1 fruit fly cellular context compared by ENCODE assay signal in genomic region chrX:13756776-13757312, dm6.
TF ChIP-seq lines count a peak whose summit lies in the region.

TSS of gene CG32625 (minus strand) at chrX:13756826.
TSS of gene Rtc1 (plus strand) at chrX:13757179.

TF ChIP-seq in whole organism, embryonic, 481 proteins besides CTCF, POLR2A, EP300 and RAD21 (continued from another document and continues in another):
- TF ChIP-seq CG4707 (GFP tag; optimal IDR thresholded peaks at IDR 0.05; lab: Kevin White, UChicago) (no peak), gem (tag; optimal IDR thresholded peaks at IDR 0.05; lab: Kevin White, UChicago) (peak; percentile 74), ATbp (GFP tag; optimal IDR thresholded peaks at IDR 0.05; lab: Kevin White, UChicago) (no peak), vnd (GFP tag; IDR thresholded peaks at IDR 0.05; lab: Robert Waterston, UW; ENCODE audit: partially characterized antibody) (0 out of 3 replicates have a peak, but pooled peaks have one; percentile 12), otp (GFP tag; IDR thresholded peaks at IDR 0.05; lab: Robert Waterston, UW) (no peak), Dip2 (GFP tag; IDR thresholded peaks at IDR 0.05; lab: Robert Waterston, UW) (no peak), CG18599 (GFP tag; optimal IDR thresholded peaks at IDR 0.05; lab: Kevin White, UChicago) (peak; percentile 54), Oli (tag; optimal IDR thresholded peaks at IDR 0.05; lab: Kevin White, UChicago) (peak; percentile 17), ind (GFP tag; optimal IDR thresholded peaks at IDR 0.05; lab: Kevin White, UChicago) (peak; percentile 31), CG4360 (GFP tag; IDR thresholded peaks at IDR 0.05; lab: Robert Waterston, UW) (peak; percentile 66), CG11398 (GFP tag; optimal IDR thresholded peaks at IDR 0.05; lab: Kevin White, UChicago) (no peak), gce (GFP tag; IDR thresholded peaks at IDR 0.05; lab: Robert Waterston, UW) (no peak), Xbp1 (GFP tag; optimal IDR thresholded peaks at IDR 0.05; lab: Kevin White, UChicago) (peak; percentile 43), B-H2 (GFP tag; optimal IDR thresholded peaks at IDR 0.05; lab: Kevin White, UChicago) (peak; percentile 70), lab (GFP tag; optimal IDR thresholded peaks at IDR 0.05; lab: Kevin White, UChicago) (peak; percentile 59), schlank (tag; optimal IDR thresholded peaks at IDR 0.05; lab: Kevin White, UChicago) (no peak), nerfin-2 (GFP tag; IDR thresholded peaks at IDR 0.05; lab: Robert Waterston, UW; ENCODE audit: partially characterized antibody) (peak; percentile 52; the same call in 1 of the 2 replicates), CG6272 (GFP tag; IDR thresholded peaks at IDR 0.05; lab: Robert Waterston, UW) (no peak), pfk (GFP tag; optimal IDR thresholded peaks at IDR 0.05; lab: Kevin White, UChicago) (no peak), Dek (tag; optimal IDR thresholded peaks at IDR 0.05; lab: Kevin White, UChicago) (peak; percentile 25), ato (GFP tag; IDR thresholded peaks at IDR 0.05; lab: Robert Waterston, UW; ENCODE audit: partially characterized antibody) (no peak; the same call in 1 of the 2 replicates), CG13424 (tag; optimal IDR thresholded peaks at IDR 0.05; lab: Kevin White, UChicago) (peak; percentile 60), ara (GFP tag; IDR thresholded peaks at IDR 0.05; lab: Robert Waterston, UW) (peak; percentile 48; the same call in 1 of the 2 replicates), CG18011 (GFP tag; optimal IDR thresholded peaks at IDR 0.05; lab: Kevin White, UChicago) (peak; percentile 40), CG12299 (tag; optimal IDR thresholded peaks at IDR 0.05; lab: Kevin White, UChicago) (peak; percentile 58), ssp (GFP tag; IDR thresholded peaks at IDR 0.05; lab: Robert Waterston, UW) (no peak), tgo (GFP tag; IDR thresholded peaks at IDR 0.05; lab: Robert Waterston, UW) (peak; percentile 37; the same call in 1 of the 3 replicates), cwo (GFP tag; optimal IDR thresholded peaks at IDR 0.05; lab: Kevin White, UChicago) (peak; percentile 81), sisA (GFP tag; IDR thresholded peaks at IDR 0.05; lab: Robert Waterston, UW) (no peak; the same call in 1 of the 2 replicates), prd (optimal IDR thresholded peaks at IDR 0.05; lab: Kevin White, UChicago) (no peak), prd (GFP tag; IDR thresholded peaks at IDR 0.05; lab: Robert Waterston, UW) (peak; percentile 53; the same call in 2 of the 3 replicates), CG17829 (tag; optimal IDR thresholded peaks at IDR 0.05; lab: Kevin White, UChicago) (peak; percentile 72), crol (GFP tag; IDR thresholded peaks at IDR 0.05; lab: Robert Waterston, UW) (no peak), bcd (GFP tag; optimal IDR thresholded peaks at IDR 0.05; lab: Kevin White, UChicago) (peak; percentile 19), Nf-YA (GFP tag; IDR thresholded peaks at IDR 0.05; lab: Robert Waterston, UW) (no peak), hbn (GFP tag; IDR thresholded peaks at IDR 0.05; lab: Robert Waterston, UW; ENCODE audit: partially characterized antibody) (peak; percentile 24; the same call in 1 of the 2 replicates), CG7786 (GFP tag; optimal IDR thresholded peaks at IDR 0.05; lab: Kevin White, UChicago) (no peak), slbo (GFP tag; IDR thresholded peaks at IDR 0.05; lab: Robert Waterston, UW) (peak; percentile 73), fd3F (GFP tag; optimal IDR thresholded peaks at IDR 0.05; lab: Kevin White, UChicago) (peak; percentile 14), Hr51 (GFP tag; optimal IDR thresholded peaks at IDR 0.05; lab: Kevin White, UChicago) (peak in 1 of 2 experiments; percentile 67), pum (GFP tag; optimal IDR thresholded peaks at IDR 0.05; lab: Kevin White, UChicago) (no peak), CG2712 (tag; optimal IDR thresholded peaks at IDR 0.05; lab: Kevin White, UChicago) (peak; percentile 67), Tbp (GFP tag; optimal IDR thresholded peaks at IDR 0.05; lab: Kevin White, UChicago) (no peak), grau (tag; optimal IDR thresholded peaks at IDR 0.05; lab: Kevin White, UChicago) (peak; percentile 61), CG13624 (GFP tag; optimal IDR thresholded peaks at IDR 0.05; lab: Kevin White, UChicago) (peak; percentile 27), CG15479 (GFP tag; optimal IDR thresholded peaks at IDR 0.05; lab: Kevin White, UChicago) (peak; percentile 54), CG2875 (GFP tag; optimal IDR thresholded peaks at IDR 0.05; lab: Kevin White, UChicago) (no peak), CG13287 (GFP tag; IDR thresholded peaks at IDR 0.05; lab: Robert Waterston, UW; ENCODE audit: partially characterized antibody) (peak; percentile 73), CG14667 (GFP tag; IDR thresholded peaks at IDR 0.05; lab: Robert Waterston, UW) (0 out of 2 replicates have a peak, but pooled peaks have one; percentile 13), CG15514 (GFP tag; optimal IDR thresholded peaks at IDR 0.05; lab: Kevin White, UChicago) (peak; percentile 42), dm (GFP tag; optimal IDR thresholded peaks at IDR 0.05; lab: Kevin White, UChicago) (peak; percentile 76), zen2 (GFP tag; IDR thresholded peaks at IDR 0.05; lab: Robert Waterston, UW; ENCODE audit: partially characterized antibody) (no peak), hkb (optimal IDR thresholded peaks at IDR 0.05; lab: Kevin White, UChicago) (no peak), hkb (GFP tag; IDR thresholded peaks at IDR 0.05; lab: Robert Waterston, UW) (peak; percentile 57; the same call in 1 of the 2 replicates), Nf-YB (GFP tag; optimal IDR thresholded peaks at IDR 0.05; lab: Kevin White, UChicago) (peak; percentile 7), CG10431 (GFP tag; optimal IDR thresholded peaks at IDR 0.05; lab: Kevin White, UChicago) (peak; percentile 49), CG33213 (GFP tag; optimal IDR thresholded peaks at IDR 0.05; lab: Kevin White, UChicago) (no peak), knrl (GFP tag; IDR thresholded peaks at IDR 0.05; lab: Robert Waterston, UW; ENCODE audit: partially characterized antibody) (peak; percentile 32; the same call in 2 of the 3 replicates), D (optimal IDR thresholded peaks at IDR 0.05; lab: Kevin White, UChicago) (no peak), D (GFP tag; optimal IDR thresholded peaks at IDR 0.05; lab: Kevin White, UChicago) (no peak), gt (GFP tag; IDR thresholded peaks at IDR 0.05; lab: Robert Waterston, UW) (no peak), CG18476 (GFP tag; optimal IDR thresholded peaks at IDR 0.05; lab: Kevin White, UChicago) (peak; percentile 21), Bgb (GFP tag; IDR thresholded peaks at IDR 0.05; lab: Robert Waterston, UW; ENCODE audit: partially characterized antibody) (peak; percentile 52), CG31441 (GFP tag; IDR thresholded peaks at IDR 0.05; lab: Robert Waterston, UW) (peak; percentile 39; the same call in 1 of the 2 replicates), ase (GFP tag; IDR thresholded peaks at IDR 0.05; lab: Robert Waterston, UW) (0 out of 3 replicates have a peak, but pooled peaks have one; percentile 52), gcm2 (GFP tag; optimal IDR thresholded peaks at IDR 0.05; lab: Kevin White, UChicago) (no peak), lbe (GFP tag; optimal IDR thresholded peaks at IDR 0.05; lab: Kevin White, UChicago) (peak; percentile 37), nom (GFP tag; optimal IDR thresholded peaks at IDR 0.05; lab: Kevin White, UChicago) (no peak), Six4 (GFP tag; optimal IDR thresholded peaks at IDR 0.05; lab: Kevin White, UChicago) (peak; percentile 16), E2f2 (GFP tag; IDR thresholded peaks at IDR 0.05; lab: Robert Waterston, UW) (peak; percentile 61), Deaf1 (tag; optimal IDR thresholded peaks at IDR 0.05; lab: Kevin White, UChicago) (peak; percentile 22), Usf (GFP tag; optimal IDR thresholded peaks at IDR 0.05; lab: Kevin White, UChicago) (no peak), Ssrp (tag; optimal IDR thresholded peaks at IDR 0.05; lab: Kevin White, UChicago) (peak; percentile 20), lmd (GFP tag; IDR thresholded peaks at IDR 0.05; lab: Robert Waterston, UW) (no peak), Aef1 (GFP tag; IDR thresholded peaks at IDR 0.05; lab: Robert Waterston, UW) (peak; percentile 42; the same call in 1 of the 3 replicates), danr (GFP tag; IDR thresholded peaks at IDR 0.05; lab: Robert Waterston, UW) (no peak), Lhr (GFP tag; optimal IDR thresholded peaks at IDR 0.05; lab: Kevin White, UChicago) (peak; percentile 51), CG2678 (tag; optimal IDR thresholded peaks at IDR 0.05; lab: Kevin White, UChicago) (peak; percentile 62), CG15696 (tag; optimal IDR thresholded peaks at IDR 0.05; lab: Kevin White, UChicago) (peak; percentile 61), psq (GFP tag; optimal IDR thresholded peaks at IDR 0.05; lab: Kevin White, UChicago) (no peak), CG14965 (GFP tag; optimal IDR thresholded peaks at IDR 0.05; lab: Kevin White, UChicago; ENCODE audit: borderline replicate concordance) (no peak), CG8944 (GFP tag; optimal IDR thresholded peaks at IDR 0.05; lab: Kevin White, UChicago) (no peak), Atf6 (GFP tag; IDR thresholded peaks at IDR 0.05; lab: Robert Waterston, UW) (0 out of 2 replicates have a peak, but pooled peaks have one; percentile 30), NC2β (GFP tag; optimal IDR thresholded peaks at IDR 0.05; lab: Kevin White, UChicago) (no peak), shn (GFP tag; optimal IDR thresholded peaks at IDR 0.05; lab: Kevin White, UChicago) (no peak), Hsf (GFP tag; optimal IDR thresholded peaks at IDR 0.05; lab: Kevin White, UChicago) (peak; percentile 28), dysf (GFP tag; IDR thresholded peaks at IDR 0.05; lab: Robert Waterston, UW) (peak; percentile 51), gsb (GFP tag; IDR thresholded peaks at IDR 0.05; lab: Robert Waterston, UW) (no peak), HLH4C (GFP tag; IDR thresholded peaks at IDR 0.05; lab: Robert Waterston, UW; ENCODE audit: partially characterized antibody) (peak; percentile 70), CG4328 (GFP tag; optimal IDR thresholded peaks at IDR 0.05; lab: Kevin White, UChicago) (peak; percentile 5), Dp (GFP tag; optimal IDR thresholded peaks at IDR 0.05; lab: Kevin White, UChicago) (peak; percentile 50), rib (GFP tag; IDR thresholded peaks at IDR 0.05; lab: Robert Waterston, UW) (no peak), fu2 (GFP tag; optimal IDR thresholded peaks at IDR 0.05; lab: Kevin White, UChicago) (no peak), NC2α (GFP tag; optimal IDR thresholded peaks at IDR 0.05; lab: Kevin White, UChicago) (no peak), al (GFP tag; IDR thresholded peaks at IDR 0.05; lab: Robert Waterston, UW) (peak; percentile 44), bab2 (GFP tag; optimal IDR thresholded peaks at IDR 0.05; lab: Kevin White, UChicago) (no peak), chn (GFP tag; optimal IDR thresholded peaks at IDR 0.05; lab: Kevin White, UChicago) (no peak), Max (GFP tag; optimal IDR thresholded peaks at IDR 0.05; lab: Kevin White, UChicago) (peak; percentile 73), CG4730 (GFP tag; IDR thresholded peaks at IDR 0.05; lab: Robert Waterston, UW) (0 out of 2 replicates have a peak, but pooled peaks have one; percentile 7), Opbp (GFP tag; IDR thresholded peaks at IDR 0.05; lab: Robert Waterston, UW; ENCODE audit: partially characterized antibody) (peak; percentile 51; the same call in 2 of the 3 replicates), CG8089 (GFP tag; optimal IDR thresholded peaks at IDR 0.05; lab: Kevin White, UChicago) (no peak), CrebB (tag; optimal IDR thresholded peaks at IDR 0.05; lab: Kevin White, UChicago) (peak; percentile 16), Jarid2 (GFP tag; optimal IDR thresholded peaks at IDR 0.05; lab: Kevin White, UChicago) (no peak), CG3847 (GFP tag; IDR thresholded peaks at IDR 0.05; lab: Robert Waterston, UW) (peak; percentile 70), Rfx (GFP tag; IDR thresholded peaks at IDR 0.05; lab: Robert Waterston, UW) (peak; percentile 65), CG34422 (GFP tag; IDR thresholded peaks at IDR 0.05; lab: Robert Waterston, UW) (0 out of 3 replicates have a peak, but pooled peaks have one; percentile 22), kni (GFP tag; optimal IDR thresholded peaks at IDR 0.05; lab: Kevin White, UChicago) (no peak), CG12071 (GFP tag; optimal IDR thresholded peaks at IDR 0.05; lab: Kevin White, UChicago) (no peak), Drgx (GFP tag; IDR thresholded peaks at IDR 0.05; lab: Robert Waterston, UW) (no peak), Fer2 (tag; optimal IDR thresholded peaks at IDR 0.05; lab: Kevin White, UChicago) (peak; percentile 28), CG32767 (GFP tag; IDR thresholded peaks at IDR 0.05; lab: Robert Waterston, UW) (no peak), dati (GFP tag; IDR thresholded peaks at IDR 0.05; lab: Robert Waterston, UW) (no peak), CG10654 (GFP tag; optimal IDR thresholded peaks at IDR 0.05; lab: Kevin White, UChicago) (peak; percentile 13), CG14050 (GFP tag; IDR thresholded peaks at IDR 0.05; lab: Robert Waterston, UW) (0 out of 3 replicates have a peak, but pooled peaks have one; percentile 21), bsh (GFP tag; optimal IDR thresholded peaks at IDR 0.05; lab: Kevin White, UChicago) (peak in 1 of 2 experiments; percentile 49), ken (GFP tag; IDR thresholded peaks at IDR 0.05; lab: Robert Waterston, UW) (peak; percentile 62; the same call in 1 of the 3 replicates), stwl (tag; optimal IDR thresholded peaks at IDR 0.05; lab: Kevin White, UChicago) (peak; percentile 74), p53 (GFP tag; optimal IDR thresholded peaks at IDR 0.05; lab: Kevin White, UChicago) (no peak), CG4404 (GFP tag; IDR thresholded peaks at IDR 0.05; lab: Robert Waterston, UW) (no peak), trem (tag; optimal IDR thresholded peaks at IDR 0.05; lab: Kevin White, UChicago) (peak; percentile 97), CG4424 (GFP tag; optimal IDR thresholded peaks at IDR 0.05; lab: Kevin White, UChicago) (peak; percentile 47), Ets97D (GFP tag; optimal IDR thresholded peaks at IDR 0.05; lab: Kevin White, UChicago) (peak; percentile 40), CG8765 (GFP tag; IDR thresholded peaks at IDR 0.05; lab: Robert Waterston, UW) (no peak), Dip3 (GFP tag; optimal IDR thresholded peaks at IDR 0.05; lab: Kevin White, UChicago) (peak; percentile 21), CG6175 (GFP tag; IDR thresholded peaks at IDR 0.05; lab: Robert Waterston, UW) (no peak), CG6765 (GFP tag; optimal IDR thresholded peaks at IDR 0.05; lab: Kevin White, UChicago) (no peak), CG12659 (GFP tag; optimal IDR thresholded peaks at IDR 0.05; lab: Kevin White, UChicago) (peak; percentile 66), Hmr (GFP tag; optimal IDR thresholded peaks at IDR 0.05; lab: Kevin White, UChicago) (peak; percentile 64), caup (GFP tag; optimal IDR thresholded peaks at IDR 0.05; lab: Kevin White, UChicago; ENCODE audit: severe bottlenecking) (no peak)
